1 fruit fly cellular context compared by ENCODE assay signal in genomic region chrX:18613434-18613833, dm6.
TF ChIP-seq lines count a peak whose summit lies in the region.

No protein-coding gene starts in this region.

TF ChIP-seq in whole organism, embryonic, 481 proteins besides CTCF, POLR2A, EP300 and RAD21 (continued from another document):
- no peak for TF ChIP-seq Sry-β (GFP tag; optimal IDR thresholded peaks at IDR 0.05; lab: Kevin White, UChicago)
- TF ChIP-seq gcm (GFP tag; optimal IDR thresholded peaks at IDR 0.05; lab: Kevin White, UChicago) = no peak
- no peak for TF ChIP-seq CG11398 (GFP tag; optimal IDR thresholded peaks at IDR 0.05; lab: Kevin White, UChicago)
- TF ChIP-seq tin (GFP tag; optimal IDR thresholded peaks at IDR 0.05; lab: Kevin White, UChicago) = peak; percentile 7
- TF ChIP-seq ind (GFP tag; optimal IDR thresholded peaks at IDR 0.05; lab: Kevin White, UChicago) = peak; percentile 33
- no peak for TF ChIP-seq CG4707 (GFP tag; optimal IDR thresholded peaks at IDR 0.05; lab: Kevin White, UChicago)
- TF ChIP-seq exex (tag; optimal IDR thresholded peaks at IDR 0.05; lab: Kevin White, UChicago) = no peak
- TF ChIP-seq dysf (GFP tag; IDR thresholded peaks at IDR 0.05; lab: Robert Waterston, UW) = 0 out of 3 replicates have a peak, but pooled peaks have one; percentile 15
- TF ChIP-seq sima (GFP tag; optimal IDR thresholded peaks at IDR 0.05; lab: Kevin White, UChicago) = no peak
- TF ChIP-seq CG9215 (GFP tag; IDR thresholded peaks at IDR 0.05; lab: Robert Waterston, UW) = peak; percentile 5; the same call in 1 of the 2 replicates
- peak; percentile 16 for TF ChIP-seq fd96Cb (tag; optimal IDR thresholded peaks at IDR 0.05; lab: Kevin White, UChicago)
- no peak for TF ChIP-seq CG16813 (GFP tag; IDR thresholded peaks at IDR 0.05; lab: Robert Waterston, UW; ENCODE audit: partially characterized antibody)
- TF ChIP-seq CG14050 (GFP tag; IDR thresholded peaks at IDR 0.05; lab: Robert Waterston, UW) = no peak
- TF ChIP-seq CG13424 (tag; optimal IDR thresholded peaks at IDR 0.05; lab: Kevin White, UChicago) = peak; percentile 0
- TF ChIP-seq fd102C (GFP tag; optimal IDR thresholded peaks at IDR 0.05; lab: Kevin White, UChicago) = no peak
- no peak for TF ChIP-seq sob (GFP tag; IDR thresholded peaks at IDR 0.05; lab: Robert Waterston, UW)
- TF ChIP-seq CG30431 (GFP tag; optimal IDR thresholded peaks at IDR 0.05; lab: Kevin White, UChicago) = no peak
- peak; percentile 5 for TF ChIP-seq Hmr (GFP tag; optimal IDR thresholded peaks at IDR 0.05; lab: Kevin White, UChicago)
- TF ChIP-seq lab (GFP tag; optimal IDR thresholded peaks at IDR 0.05; lab: Kevin White, UChicago) = peak; percentile 29
- TF ChIP-seq CG6683 (GFP tag; optimal IDR thresholded peaks at IDR 0.05; lab: Kevin White, UChicago) = no peak
- no peak for TF ChIP-seq unc-4 (GFP tag; IDR thresholded peaks at IDR 0.05; lab: Robert Waterston, UW; ENCODE audit: partially characterized antibody)
- TF ChIP-seq Jarid2 (GFP tag; optimal IDR thresholded peaks at IDR 0.05; lab: Kevin White, UChicago) = no peak
- no peak for TF ChIP-seq Poxn (GFP tag; IDR thresholded peaks at IDR 0.05; lab: Robert Waterston, UW)
- no peak for TF ChIP-seq CG7372 (GFP tag; IDR thresholded peaks at IDR 0.05; lab: Robert Waterston, UW)
- TF ChIP-seq CG10267 (tag; optimal IDR thresholded peaks at IDR 0.05; lab: Kevin White, UChicago) = no peak
- TF ChIP-seq CG32532 (GFP tag; IDR thresholded peaks at IDR 0.05; lab: Robert Waterston, UW) = no peak
- TF ChIP-seq CG13287 (GFP tag; IDR thresholded peaks at IDR 0.05; lab: Robert Waterston, UW; ENCODE audit: partially characterized antibody) = no peak
- TF ChIP-seq hkb (optimal IDR thresholded peaks at IDR 0.05; lab: Kevin White, UChicago) = no peak
- TF ChIP-seq hkb (GFP tag; IDR thresholded peaks at IDR 0.05; lab: Robert Waterston, UW) = no peak
- TF ChIP-seq Bteb2 (GFP tag; optimal IDR thresholded peaks at IDR 0.05; lab: Kevin White, UChicago) = no peak
- TF ChIP-seq mam (GFP tag; optimal IDR thresholded peaks at IDR 0.05; lab: Kevin White, UChicago) = no peak
- TF ChIP-seq unpg (GFP tag; optimal IDR thresholded peaks at IDR 0.05; lab: Kevin White, UChicago) = no peak
- peak; percentile 34; the same call in 1 of the 3 replicates for TF ChIP-seq tgo (GFP tag; IDR thresholded peaks at IDR 0.05; lab: Robert Waterston, UW)
- TF ChIP-seq lmd (GFP tag; IDR thresholded peaks at IDR 0.05; lab: Robert Waterston, UW) = peak; percentile 33; the same call in 1 of the 2 replicates
